Worm (Caenorhabditis elegans): Measurements from ENCODE around the gene C54D2.6.

DNA sequence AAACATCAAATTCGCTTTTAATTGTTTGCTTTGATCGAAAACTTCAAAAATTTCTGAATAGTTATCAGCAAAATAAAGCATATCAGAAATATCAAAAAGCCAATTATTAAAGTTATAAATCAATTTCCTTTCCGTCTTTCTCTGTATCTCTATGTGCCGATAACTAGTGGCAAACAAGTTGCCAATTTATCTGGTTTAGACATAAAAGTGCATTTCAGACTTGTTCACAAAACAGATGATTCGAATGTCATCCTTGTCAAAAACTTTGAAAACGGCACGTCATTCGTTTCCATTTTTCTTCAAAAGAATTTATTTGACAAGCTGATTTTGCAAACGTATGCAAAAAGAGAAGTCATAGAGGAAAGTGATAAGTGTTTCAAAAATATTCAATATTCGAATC lies 20.0 kb upstream of the C54D2.6 start:
- TF ChIP-seq ets-4 (tag; optimal IDR thresholded peaks at IDR 0.05) (no peak), madf-2 (tag; optimal IDR thresholded peaks at IDR 0.05) (no peak), ama-1 (optimal IDR thresholded peaks at IDR 0.05) (no peak), ahr-1 (tag; optimal IDR thresholded peaks at IDR 0.05) (no peak), dve-1 (tag; optimal IDR thresholded peaks at IDR 0.05) (no peak), ceh-19 (GFP tag; optimal IDR thresholded peaks at IDR 0.05) (no peak), nhr-232 (tag; optimal IDR thresholded peaks at IDR 0.05) (no peak), elt-2 (tag; optimal IDR thresholded peaks at IDR 0.05) (no peak), sdc-2 (tag; optimal IDR thresholded peaks at IDR 0.05) (no peak), tbx-2 (tag; optimal IDR thresholded peaks at IDR 0.05) (no peak), unc-55 (GFP tag; optimal IDR thresholded peaks at IDR 0.05) (no peak), nhr-11 (tag; optimal IDR thresholded peaks at IDR 0.05) (no peak), pqm-1 (tag; optimal IDR thresholded peaks at IDR 0.05) (no peak)

Data from whole organism, late embryonic.